Worm (Caenorhabditis elegans) whole organism, L3 larva: ENCODE data around the gene H37A05.4.
A peak's percentile ranks its signal among the peaks of the same experiment; 100 is the strongest.

Experiments
- R02D3.7 ChIP-seq: fragments of 150-350 bp; optimal IDR thresholded peaks from 2 replicates; lab custom pipeline; 2014; ENCODE audit warnings: missing biosample characterization, missing genetic modification characterization
- ZK546.5 ChIP-seq: sonication (generic microtip); optimal IDR thresholded peaks from 2 replicates; lab custom pipeline; 2017; ENCODE audit warnings: missing biosample characterization, missing genetic modification characterization
- aly-2 ChIP-seq: fragments of 150-350 bp; optimal IDR thresholded peaks from 2 replicates; lab custom pipeline; 2014; ENCODE audit warnings: missing biosample characterization, missing genetic modification characterization
- ama-1 ChIP-seq: fragments of 150-350 bp; optimal IDR thresholded peaks from 2 replicates; lab custom pipeline; 2018
- ceh-16 ChIP-seq: sonication (generic microtip); optimal IDR thresholded peaks from 2 replicates; lab custom pipeline; 2017; ENCODE audit warnings: missing biosample characterization, missing genetic modification characterization
- ceh-28 ChIP-seq: fragments of 150-350 bp; optimal IDR thresholded peaks from 2 replicates; lab custom pipeline; 2014; ENCODE audit warnings: missing biosample characterization, missing genetic modification reagents, missing genetic modification characterization
- ceh-82 ChIP-seq: fragments of 150-350 bp; optimal IDR thresholded peaks from 2 replicates; lab custom pipeline; 2014; ENCODE audit warnings: missing biosample characterization, missing genetic modification characterization
- ceh-9 ChIP-seq: sonication (generic microtip); optimal IDR thresholded peaks from 2 replicates; lab custom pipeline; 2018; ENCODE audit warnings: missing biosample characterization, missing genetic modification characterization
- daf-12 ChIP-seq: fragments of 150-350 bp; optimal IDR thresholded peaks from 2 replicates; lab custom pipeline; 2014; ENCODE audit warnings: missing biosample characterization, missing genetic modification reagents, missing genetic modification characterization
- egl-27 ChIP-seq: sonication (generic microtip); optimal IDR thresholded peaks from 4 replicates; lab custom pipeline; 2017; ENCODE audit warnings: missing biosample characterization, missing genetic modification reagents, missing genetic modification characterization
- egl-5 ChIP-seq: fragments of 150-350 bp; optimal IDR thresholded peaks from 2 replicates; lab custom pipeline; 2017; ENCODE audit warnings: missing biosample characterization, missing genetic modification reagents, missing genetic modification characterization, inconsistent platforms
- elt-1 ChIP-seq: fragments of 150-350 bp; optimal IDR thresholded peaks from 2 replicates; lab custom pipeline; 2014; ENCODE audit warnings: missing biosample characterization, missing genetic modification characterization
- elt-2 ChIP-seq: sonication (generic microtip); optimal IDR thresholded peaks from 2 replicates; lab custom pipeline; 2016; ENCODE audit warnings: missing genetic modification reagents, mild to moderate bottlenecking, missing genetic modification characterization, missing compliant biosample characterization
- elt-3 ChIP-seq, 3 experiments: fragments of 150-350 bp in 1 of 3; sonication (generic microtip) in 2 of 3; optimal IDR thresholded peaks; 2 replicates in 2 of 3; 4 replicates in 1 of 3; lab custom pipeline; 2014 to 2017; ENCODE audit warnings: missing biosample characterization in 3 of 3, missing genetic modification characterization in 3 of 3
- eor-1 ChIP-seq, 2 experiments: fragments of 150-350 bp; optimal IDR thresholded peaks; 2 replicates each; lab custom pipeline; 2014 to 2018; ENCODE audit warnings: missing biosample characterization in 2 of 2, missing genetic modification characterization in 2 of 2
- fkh-10 ChIP-seq: sonication (generic microtip); optimal IDR thresholded peaks from 2 replicates; lab custom pipeline; 2017; ENCODE audit warnings: missing biosample characterization, missing genetic modification reagents, missing genetic modification characterization
- fkh-2 ChIP-seq: fragments of 150-350 bp; optimal IDR thresholded peaks from 2 replicates; lab custom pipeline; 2014; ENCODE audit warnings: missing biosample characterization, missing genetic modification reagents, missing genetic modification characterization
- fos-1 ChIP-seq: fragments of 150-350 bp; optimal IDR thresholded peaks from 2 replicates; lab custom pipeline; 2014; ENCODE audit warnings: missing biosample characterization, missing genetic modification characterization
- hmg-11 ChIP-seq: sonication (generic microtip); optimal IDR thresholded peaks from 2 replicates; lab custom pipeline; 2016; ENCODE audit warnings: missing genetic modification characterization, missing compliant biosample characterization
- jun-1 ChIP-seq: fragments of 150-350 bp; optimal IDR thresholded peaks from 2 replicates; lab custom pipeline; 2014; ENCODE audit warnings: missing biosample characterization, missing genetic modification reagents, missing genetic modification characterization
- lin-15B ChIP-seq: fragments of 150-350 bp; optimal IDR thresholded peaks from 2 replicates; lab custom pipeline; 2014; ENCODE audit warnings: missing biosample characterization, missing genetic modification characterization
- lin-39 ChIP-seq: fragments of 150-350 bp; optimal IDR thresholded peaks from 2 replicates; lab custom pipeline; 2018; ENCODE audit warnings: missing biosample characterization, missing genetic modification reagents, missing genetic modification characterization
- lsy-12 ChIP-seq: sonication (generic microtip); optimal IDR thresholded peaks from 2 replicates; lab custom pipeline; 2016; ENCODE audit warnings: mild to moderate bottlenecking, missing genetic modification characterization, missing compliant biosample characterization
- mdl-1 ChIP-seq: fragments of 150-350 bp; optimal IDR thresholded peaks from 2 replicates; lab custom pipeline; 2014; ENCODE audit warnings: missing biosample characterization, missing genetic modification characterization
- mml-1 ChIP-seq: fragments of 150-350 bp; sonication (generic microtip); optimal IDR thresholded peaks from 3 replicates; lab custom pipeline; 2014; ENCODE audit warnings: missing biosample characterization, missing genetic modification characterization
- nfya-1 ChIP-seq: sonication (generic microtip); optimal IDR thresholded peaks from 2 replicates; lab custom pipeline; 2017; ENCODE audit warnings: missing genetic modification characterization, mild to moderate bottlenecking, missing compliant biosample characterization, antibody characterized with exemption, moderate library complexity; ENCODE audit not compliant: insufficient read depth
- nhr-11 ChIP-seq: fragments of 150-350 bp; optimal IDR thresholded peaks from 2 replicates; lab custom pipeline; 2014; ENCODE audit warnings: missing biosample characterization, missing genetic modification characterization
- nhr-12 ChIP-seq: fragments of 150-350 bp; optimal IDR thresholded peaks from 2 replicates; lab custom pipeline; 2014; ENCODE audit warnings: missing biosample characterization, missing genetic modification characterization
- nhr-23 ChIP-seq: fragments of 150-350 bp; optimal IDR thresholded peaks from 2 replicates; lab custom pipeline; 2014; ENCODE audit warnings: missing biosample characterization, missing genetic modification reagents, missing genetic modification characterization
- nhr-237 ChIP-seq: fragments of 150-350 bp; optimal IDR thresholded peaks from 2 replicates; lab custom pipeline; 2014; ENCODE audit warnings: missing biosample characterization, missing genetic modification characterization
- nhr-25 ChIP-seq: sonication (generic microtip); optimal IDR thresholded peaks from 2 replicates; lab custom pipeline; 2017; ENCODE audit warnings: missing biosample characterization, missing genetic modification characterization
- nhr-28 ChIP-seq: fragments of 150-350 bp; optimal IDR thresholded peaks from 2 replicates; lab custom pipeline; 2014; ENCODE audit warnings: missing biosample characterization, missing genetic modification characterization
- nhr-43 ChIP-seq: sonication (generic microtip); optimal IDR thresholded peaks from 2 replicates; lab custom pipeline; 2016; ENCODE audit warnings: mild to moderate bottlenecking, missing genetic modification characterization, missing compliant biosample characterization; ENCODE audit not compliant: poor library complexity, severe bottlenecking
- nhr-67 ChIP-seq: fragments of 150-350 bp; optimal IDR thresholded peaks from 2 replicates; lab custom pipeline; 2014; ENCODE audit warnings: missing biosample characterization, missing genetic modification characterization
- nhr-76 ChIP-seq: fragments of 150-350 bp; sonication (generic microtip); optimal IDR thresholded peaks from 5 replicates; lab custom pipeline; 2014; ENCODE audit warnings: missing biosample characterization, missing genetic modification characterization
- nhr-77 ChIP-seq: fragments of 150-350 bp; optimal IDR thresholded peaks from 2 replicates; lab custom pipeline; 2014; ENCODE audit warnings: missing biosample characterization, missing genetic modification characterization
- pha-4 ChIP-seq: fragments of 150-350 bp; optimal IDR thresholded peaks from 2 replicates; lab custom pipeline; 2014; ENCODE audit warnings: missing biosample characterization, missing genetic modification reagents, missing genetic modification characterization
- pqm-1 ChIP-seq: fragments of 150-350 bp; optimal IDR thresholded peaks from 2 replicates; lab custom pipeline; 2017; ENCODE audit warnings: missing biosample characterization, missing genetic modification characterization, inconsistent platforms
- sea-2 ChIP-seq: fragments of 150-350 bp; sonication (generic microtip); optimal IDR thresholded peaks from 4 replicates; lab custom pipeline; 2014; ENCODE audit warnings: missing biosample characterization, missing genetic modification reagents, missing genetic modification characterization
- skn-1 ChIP-seq: fragments of 150-350 bp; optimal IDR thresholded peaks from 2 replicates; lab custom pipeline; 2014; ENCODE audit warnings: missing biosample characterization, missing genetic modification characterization
- snpc-4 ChIP-seq: fragments of 150-350 bp; optimal IDR thresholded peaks from 2 replicates; lab custom pipeline; 2014; ENCODE audit warnings: missing biosample characterization, missing genetic modification characterization
- tbx-2 ChIP-seq: sonication (generic microtip); optimal IDR thresholded peaks from 2 replicates; lab custom pipeline; 2016; ENCODE audit warnings: mild to moderate bottlenecking, missing genetic modification characterization, missing compliant biosample characterization
- unc-62 ChIP-seq: fragments of 150-350 bp; sonication (generic microtip); optimal IDR thresholded peaks from 4 replicates; lab custom pipeline; 2014; ENCODE audit warnings: missing biosample characterization, missing genetic modification reagents, missing genetic modification characterization
- zag-1 ChIP-seq: fragments of 150-350 bp; optimal IDR thresholded peaks from 2 replicates; lab custom pipeline; 2014; ENCODE audit warnings: missing biosample characterization, missing genetic modification characterization
- ztf-11 ChIP-seq: fragments of 150-350 bp; optimal IDR thresholded peaks from 2 replicates; lab custom pipeline; 2014; ENCODE audit warnings: missing biosample characterization, missing genetic modification characterization
- ztf-4 ChIP-seq: fragments of 150-350 bp; optimal IDR thresholded peaks from 2 replicates; lab custom pipeline; 2014; ENCODE audit warnings: missing biosample characterization, missing genetic modification characterization

Gene H37A05.4

DNA sequence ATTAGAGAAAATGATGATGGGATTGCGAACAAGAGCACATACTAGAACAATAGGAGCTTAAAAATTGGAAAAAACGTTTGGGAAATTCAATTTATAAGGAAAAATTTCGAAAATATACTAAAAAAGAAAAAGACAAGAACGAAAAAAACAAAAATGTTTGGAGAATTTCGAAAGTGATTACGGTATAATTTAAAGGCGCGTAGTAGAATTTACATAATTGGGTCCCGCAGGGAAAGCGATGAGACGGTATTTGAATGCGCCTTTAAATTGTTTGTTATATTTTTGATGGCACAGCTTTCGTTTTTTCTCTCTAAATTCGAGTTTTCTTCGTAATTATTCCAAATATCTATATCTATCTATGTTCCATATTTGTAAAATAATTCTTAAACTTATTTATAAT lies 10.5 kb upstream of the H37A05.4 start:
- TF ChIP-seq nhr-237 (no peak), skn-1 (tag; lab: Kevin White, UChicago) (no peak), nhr-28 (no peak), ztf-11 (tag; lab: Kevin White, UChicago) (no peak), elt-1 (no peak), lin-39 (tag; lab: Kevin White, UChicago) (no peak), fkh-2 (no peak), nhr-76 (tag; lab: Kevin White, UChicago) (no peak), ama-1 (no peak), pha-4 (no peak), fos-1 (tag; lab: Kevin White, UChicago) (no peak), mdl-1 (tag; lab: Kevin White, UChicago) (no peak), nhr-11 (tag; lab: Kevin White, UChicago) (no peak), ceh-28 (tag; lab: Kevin White, UChicago) (no peak), fkh-10 (no peak), nhr-12 (tag; lab: Kevin White, UChicago) (no peak), nhr-67 (tag; lab: Kevin White, UChicago) (no peak), ceh-9 (no peak)
- TF ChIP-seq, all 47 proteins: peak for 0

DNA sequence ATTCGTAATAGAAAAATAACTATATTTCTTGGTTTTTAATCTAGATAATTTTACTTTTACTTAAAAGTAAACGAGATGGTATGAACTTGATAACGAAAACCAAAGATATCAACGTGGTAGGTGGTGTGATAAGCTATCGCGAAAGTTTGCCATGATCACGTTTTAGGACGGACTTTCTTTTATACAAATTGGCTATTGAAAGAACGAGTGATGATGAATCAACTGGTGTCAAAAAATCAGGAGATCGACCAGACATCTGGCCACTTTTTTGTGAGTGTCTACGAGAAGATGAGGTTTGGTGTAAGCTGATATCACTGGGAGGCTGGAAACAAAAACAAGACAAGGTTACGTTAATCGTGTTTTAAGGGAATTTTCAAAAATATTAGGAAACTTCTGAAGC lies 9.6 kb upstream of the H37A05.4 start:
- peak; percentile 23 for TF ChIP-seq nhr-25 (tag; lab: Kevin White, UChicago)
- TF ChIP-seq pqm-1, result peak; percentile 15
- TF ChIP-seq nhr-23 (tag; lab: Kevin White, UChicago), result peak; percentile 39
- TF ChIP-seq jun-1, result peak; percentile 41
- TF ChIP-seq elt-3 (tag; optimal IDR thresholded peaks at IDR 0.05; lab: Kevin White, UChicago), result peak in 2 of 3 experiments; percentile 22 to 74
- TF ChIP-seq nhr-43 (tag; lab: Kevin White, UChicago), result peak; percentile 19
- no peak for TF ChIP-seq nhr-76 (tag; lab: Kevin White, UChicago)
- TF ChIP-seq lin-39 (tag; lab: Kevin White, UChicago), result no peak
- peak; percentile 23 for TF ChIP-seq nfya-1

ce11 chrV:13658577-13658976 lies 9.0 kb upstream of the H37A05.4 start:
- TF ChIP-seq pha-4 (peak; percentile 86), snpc-4 (tag; lab: Kevin White, UChicago) (peak; percentile 59), nhr-77 (tag; lab: Kevin White, UChicago) (no peak), zag-1 (tag; lab: Kevin White, UChicago) (no peak), nhr-23 (tag; lab: Kevin White, UChicago) (peak; percentile 95), nhr-12 (tag; lab: Kevin White, UChicago) (no peak), ZK546.5 (tag; lab: Kevin White, UChicago) (no peak), lin-39 (tag; lab: Kevin White, UChicago) (peak; percentile 6), nhr-76 (tag; lab: Kevin White, UChicago) (no peak), egl-5 (tag; lab: Kevin White, UChicago) (peak; percentile 87), hmg-11 (tag; lab: Kevin White, UChicago) (no peak), nhr-11 (tag; lab: Kevin White, UChicago) (no peak), nfya-1 (peak; percentile 67), lsy-12 (tag; lab: Kevin White, UChicago) (peak; percentile 89), fkh-2 (no peak), ztf-11 (tag; lab: Kevin White, UChicago) (no peak), ceh-9 (no peak), pqm-1 (peak; percentile 75), ama-1 (peak; percentile 45), nhr-237 (no peak), elt-2 (peak; percentile 96), mdl-1 (tag; lab: Kevin White, UChicago) (peak; percentile 94), aly-2 (tag; lab: Kevin White, UChicago) (no peak), lin-15B (peak; percentile 59), elt-1 (peak; percentile 58), nhr-67 (tag; lab: Kevin White, UChicago) (no peak), nhr-43 (tag; lab: Kevin White, UChicago) (peak; percentile 98), daf-12 (no peak), nhr-25 (tag; lab: Kevin White, UChicago) (peak; percentile 95), mml-1 (tag; lab: Kevin White, UChicago) (no peak), skn-1 (tag; lab: Kevin White, UChicago) (no peak), egl-27 (no peak), tbx-2 (tag; lab: Kevin White, UChicago) (peak; percentile 86), R02D3.7 (peak; percentile 10), ceh-82 (tag; lab: Kevin White, UChicago) (no peak), ceh-16 (tag; lab: Kevin White, UChicago) (no peak), eor-1 (tag; optimal IDR thresholded peaks at IDR 0.05; lab: Kevin White, UChicago) (no peak), nhr-28 (no peak), elt-3 (tag; optimal IDR thresholded peaks at IDR 0.05; lab: Kevin White, UChicago) (peak in 1 of 3 experiments; percentile 67), unc-62 (GFP tag; lab: Kevin White, UChicago) (no peak), fkh-10 (no peak), sea-2 (GFP tag; lab: Kevin White, UChicago) (no peak), ztf-4 (tag; lab: Kevin White, UChicago) (peak; percentile 33), jun-1 (peak; percentile 88), fos-1 (tag; lab: Kevin White, UChicago) (no peak), ceh-28 (tag; lab: Kevin White, UChicago) (no peak)
